Worm (Caenorhabditis elegans) whole organism, midembryonic: ENCODE data around the gene hpo-7.
"Not testable (repeated sequence)": the region's sequence is repeated elsewhere in the genome, so short reads cannot be mapped to it uniquely, and the experiment has no call there.

Experiments used
- T22C8.4 ChIP-seq: fragments of 200-800 bp; sonication (Bioruptor generic); IDR thresholded peaks from 2 replicates; pipeline ENCODE4 v1.3.6; 2022; ENCODE audit warnings: missing genetic modification characterization, missing compliant biosample characterization
- cog-1 ChIP-seq: sonication (generic microtip); optimal IDR thresholded peaks from 2 replicates; lab custom pipeline; 2016; ENCODE audit warnings: missing genetic modification characterization, missing compliant biosample characterization
- flt-1 ChIP-seq: fragments of 200-800 bp; sonication (Bioruptor generic); IDR thresholded peaks from 2 replicates; pipeline ENCODE4 v1.3.6; 2022; ENCODE audit warnings: missing genetic modification characterization, missing compliant biosample characterization
- klf-2 ChIP-seq: fragments of 200-800 bp; sonication (Bioruptor generic); conservative IDR thresholded peaks from 2 replicates; pipeline ENCODE4 v1.3.6; 2022; ENCODE audit warnings: missing genetic modification reagents, missing genetic modification characterization, missing compliant biosample characterization
- med-1 ChIP-seq: sonication (generic microtip); optimal IDR thresholded peaks from 2 replicates; lab custom pipeline; 2017; ENCODE audit warnings: missing genetic modification characterization, mild to moderate bottlenecking, missing compliant biosample characterization, antibody characterized with exemption, missing genetic modification reagents; ENCODE audit not compliant: insufficient read depth
- ref-1 ChIP-seq: fragments of 200-800 bp; sonication (Bioruptor generic); conservative IDR thresholded peaks from 2 replicates; pipeline ENCODE4 v1.3.6; 2022; ENCODE audit warnings: missing genetic modification reagents, missing genetic modification characterization, missing compliant biosample characterization
- tab-1 ChIP-seq: fragments of 200-800 bp; sonication (Bioruptor generic); IDR thresholded peaks from 2 replicates; pipeline ENCODE4 v1.3.6; 2022; ENCODE audit warnings: missing genetic modification characterization, missing compliant biosample characterization
- ztf-23 ChIP-seq: fragments of 200-800 bp; sonication (Bioruptor generic); IDR thresholded peaks from 2 replicates; pipeline ENCODE4 v1.3.6; 2022; ENCODE audit warnings: missing genetic modification reagents, missing genetic modification characterization, missing compliant biosample characterization
- ztf-29 ChIP-seq: fragments of 200-800 bp; sonication (Bioruptor generic); IDR thresholded peaks from 2 replicates; pipeline ENCODE4 v1.3.6; 2022; ENCODE audit warnings: missing genetic modification reagents, missing genetic modification characterization, missing compliant biosample characterization

Gene hpo-7

ce11 chrII:2135604-2136003 lies at the start of gene hpo-7:
hpo-7 (minus strand) TSS chrII:2135704.
- TF ChIP-seq tab-1: no peak
- no peak for TF ChIP-seq T22C8.4 (GFP tag; lab: Robert Waterston, UW)
- TF ChIP-seq med-1 (GFP tag; lab: Kevin White, UChicago): no peak
- no peak for TF ChIP-seq ztf-29 (GFP tag; lab: Robert Waterston, UW)
- TF ChIP-seq ref-1 (GFP tag; lab: Robert Waterston, UW): no peak

ce11 chrII:2177735-2178134 lies 42.2 kb upstream of the hpo-7 start:
- TF ChIP-seq med-1 (GFP tag; lab: Kevin White, UChicago) (no peak), ztf-23 (no peak), ztf-29 (GFP tag; lab: Robert Waterston, UW) (no peak), flt-1 (GFP tag; lab: Robert Waterston, UW) (no peak), tab-1 (no peak), cog-1 (tag; lab: Kevin White, UChicago) (no peak), ref-1 (GFP tag; lab: Robert Waterston, UW) (no peak), T22C8.4 (GFP tag; lab: Robert Waterston, UW) (no peak), klf-2 (GFP tag; lab: Robert Waterston, UW) (no peak)

ce11 chrII:2176688-2177087 lies 41.2 kb upstream of the hpo-7 start, which contains the start of gene gba-1:
gba-1 (plus strand) TSS chrII:2176741.
- TF ChIP-seq ztf-23 (no peak), flt-1 (GFP tag; lab: Robert Waterston, UW) (no peak), tab-1 (no peak), ref-1 (GFP tag; lab: Robert Waterston, UW) (no peak), ztf-29 (GFP tag; lab: Robert Waterston, UW) (no peak), T22C8.4 (GFP tag; lab: Robert Waterston, UW) (no peak), med-1 (GFP tag; lab: Kevin White, UChicago) (no peak), cog-1 (tag; lab: Kevin White, UChicago) (no peak), klf-2 (GFP tag; lab: Robert Waterston, UW) (no peak)

ce11 chrII:2175367-2175766 lies 39.9 kb upstream of the hpo-7 start, which contains the start of gene C33C12.7:
C33C12.7 (minus strand) TSS chrII:2175467.
- TF ChIP-seq flt-1 (GFP tag; lab: Robert Waterston, UW) (no peak), med-1 (GFP tag; lab: Kevin White, UChicago) (no peak), T22C8.4 (GFP tag; lab: Robert Waterston, UW) (no peak), klf-2 (GFP tag; lab: Robert Waterston, UW) (no peak), ref-1 (GFP tag; lab: Robert Waterston, UW) (no peak), ztf-29 (GFP tag; lab: Robert Waterston, UW) (no peak), ztf-23 (no peak), tab-1 (no peak), cog-1 (tag; lab: Kevin White, UChicago) (no peak)

ce11 chrII:2170085-2170484 lies 34.6 kb upstream of the hpo-7 start, which contains the start of gene C33C12.12:
C33C12.12 (minus strand) TSS chrII:2170185.
- TF ChIP-seq flt-1 (GFP tag; lab: Robert Waterston, UW): no peak
- TF ChIP-seq ref-1 (GFP tag; lab: Robert Waterston, UW): no peak
- no peak for TF ChIP-seq ztf-23
- no peak for TF ChIP-seq ztf-29 (GFP tag; lab: Robert Waterston, UW)
- TF ChIP-seq tab-1: no peak
- no peak for TF ChIP-seq klf-2 (GFP tag; lab: Robert Waterston, UW)
- TF ChIP-seq med-1 (GFP tag; lab: Kevin White, UChicago): no peak
- no peak for TF ChIP-seq cog-1 (tag; lab: Kevin White, UChicago)
- no peak for TF ChIP-seq T22C8.4 (GFP tag; lab: Robert Waterston, UW)

ce11 chrII:2168374-2168773 lies 32.9 kb upstream of the hpo-7 start, which contains the start of gene fbxb-38:
fbxb-38 (minus strand) TSS chrII:2168763.
- TF ChIP-seq ref-1 (GFP tag; lab: Robert Waterston, UW) (no peak), klf-2 (GFP tag; lab: Robert Waterston, UW) (no peak), T22C8.4 (GFP tag; lab: Robert Waterston, UW) (no peak), med-1 (GFP tag; lab: Kevin White, UChicago) (no peak), ztf-23 (no peak), cog-1 (tag; lab: Kevin White, UChicago) (no peak)

ce11 chrII:2166376-2166775 lies 30.9 kb upstream of the hpo-7 start, which contains the start of gene C33C12.4:
C33C12.4 (minus strand) TSS chrII:2166476.
- TF ChIP-seq med-1 (GFP tag; lab: Kevin White, UChicago): no peak
- no peak for TF ChIP-seq klf-2 (GFP tag; lab: Robert Waterston, UW)
- no peak for TF ChIP-seq ztf-29 (GFP tag; lab: Robert Waterston, UW)
- no peak for TF ChIP-seq flt-1 (GFP tag; lab: Robert Waterston, UW)
- no peak for TF ChIP-seq ztf-23
- no peak for TF ChIP-seq cog-1 (tag; lab: Kevin White, UChicago)
- TF ChIP-seq T22C8.4 (GFP tag; lab: Robert Waterston, UW): no peak
- TF ChIP-seq tab-1: no peak
- no peak for TF ChIP-seq ref-1 (GFP tag; lab: Robert Waterston, UW)

- TF ChIP-seq flt-1 (GFP tag; lab: Robert Waterston, UW); T22C8.4 (GFP tag; lab: Robert Waterston, UW); tab-1: not testable (repeated sequence)
Measured at ce11 chrII:2163370-2163882, 27.9 kb upstream of the hpo-7 start, which contains the start of gene C33C12.11. C33C12.11 (minus strand) TSS chrII:2163832.

ce11 chrII:2153708-2154107 lies 18.2 kb upstream of the hpo-7 start, which contains the start of gene math-18:
math-18 (plus strand) TSS chrII:2154008.
- not testable (repeated sequence) for TF ChIP-seq tab-1; klf-2 (GFP tag; lab: Robert Waterston, UW); ztf-23

ce11 chrII:2152455-2152854 lies 17.0 kb upstream of the hpo-7 start:
- TF ChIP-seq flt-1 (GFP tag; lab: Robert Waterston, UW) (no peak), ref-1 (GFP tag; lab: Robert Waterston, UW) (no peak), ztf-23 (no peak), klf-2 (GFP tag; lab: Robert Waterston, UW) (no peak), ztf-29 (GFP tag; lab: Robert Waterston, UW) (no peak), cog-1 (tag; lab: Kevin White, UChicago) (no peak), med-1 (GFP tag; lab: Kevin White, UChicago) (no peak), T22C8.4 (GFP tag; lab: Robert Waterston, UW) (no peak), tab-1 (no peak)
